Fruit fly (Drosophila melanogaster) whole organism, wandering third instar larva: ENCODE results near the gene CG3568.

ENCODE experiments used
- Vsx2 ChIP-seq: fragments of 200-300, 225-300 bp; sonication (Bioruptor generic); optimal IDR thresholded peaks from 2 replicates; lab custom pipeline; 2018; ENCODE audit warnings: missing biosample characterization, missing genetic modification characterization; ENCODE audit not compliant: partially characterized antibody
- lola ChIP-seq: fragments of >200 bp; optimal IDR thresholded peaks from 2 replicates; lab custom pipeline; 2017; ENCODE audit warnings: missing biosample characterization, missing genetic modification characterization
- psq ChIP-seq: fragments of 200-800 bp; sonication (Bioruptor generic); optimal IDR thresholded peaks from 3 replicates; lab custom pipeline; 2017; ENCODE audit warnings: missing biosample characterization, mild to moderate bottlenecking, missing genetic modification characterization, moderate library complexity

dm6 chrX:4526754-4527153, 15.7 kb upstream of the CG3568 start:
- TF ChIP-seq psq (GFP tag; lab: Kevin White, UChicago), result no peak
- TF ChIP-seq lola (GFP tag; lab: Kevin White, UChicago), result no peak
- no peak for TF ChIP-seq Vsx2
